Worm (Caenorhabditis elegans) whole organism, young adult: ENCODE measurements around the gene W03G1.5.

ENCODE experiments used
- D2030.7 ChIP-seq: fragments of 200-800 bp; sonication (Bioruptor generic); IDR thresholded peaks from 2 replicates; pipeline ENCODE4 v1.3.6; 2022; ENCODE audit warnings: missing genetic modification reagents, missing genetic modification characterization, missing compliant biosample characterization
- F23B12.7 ChIP-seq: sonication (generic microtip); optimal IDR thresholded peaks from 2 replicates; lab custom pipeline; 2017; ENCODE audit warnings: missing genetic modification characterization, mild to moderate bottlenecking, missing compliant biosample characterization, antibody characterized with exemption, moderate library complexity; ENCODE audit not compliant: insufficient read depth
- F33H1.4 ChIP-seq: fragments of 200-800 bp; sonication (Bioruptor generic); IDR thresholded peaks from 2 replicates; pipeline ENCODE4 v1.3.6; 2022; ENCODE audit warnings: missing genetic modification reagents, missing genetic modification characterization, missing compliant biosample characterization
- F49E8.2 ChIP-seq: sonication (generic microtip); optimal IDR thresholded peaks from 3 replicates; lab custom pipeline; 2017; ENCODE audit warnings: missing genetic modification characterization, mild to moderate bottlenecking, missing compliant biosample characterization, antibody characterized with exemption, moderate library complexity; ENCODE audit not compliant: insufficient read depth
- F52B5.7 ChIP-seq: sonication (generic microtip); optimal IDR thresholded peaks from 2 replicates; lab custom pipeline; 2016; ENCODE audit warnings: mild to moderate bottlenecking, missing genetic modification characterization, missing compliant biosample characterization
- F55B11.4 ChIP-seq: sonication (generic microtip); optimal IDR thresholded peaks from 2 replicates; lab custom pipeline; 2016; ENCODE audit warnings: missing compliant biosample characterization, missing genetic modification characterization, borderline replicate concordance; ENCODE audit not compliant: insufficient read depth
- K12H6.12 ChIP-seq: fragments of 200-800 bp; sonication (Bioruptor generic); optimal IDR thresholded peaks from 2 replicates; lab custom pipeline; 2018; ENCODE audit warnings: mild to moderate bottlenecking, missing genetic modification characterization, missing compliant biosample characterization
- T07F8.4 ChIP-seq: sonication (generic microtip); optimal IDR thresholded peaks from 2 replicates; lab custom pipeline; 2016; ENCODE audit warnings: mild to moderate bottlenecking, missing genetic modification characterization, moderate library complexity, missing compliant biosample characterization
- Y56A3A.18 ChIP-seq: fragments of 200-800 bp; sonication (Bioruptor generic); IDR thresholded peaks from 2 replicates; pipeline ENCODE4 v1.3.6; 2022; ENCODE audit warnings: missing genetic modification reagents, missing genetic modification characterization, missing compliant biosample characterization
- ZK185.1 ChIP-seq: sonication (generic microtip); optimal IDR thresholded peaks from 2 replicates; lab custom pipeline; 2016; ENCODE audit warnings: mild to moderate bottlenecking, missing genetic modification characterization, missing compliant biosample characterization; ENCODE audit not compliant: poor library complexity, severe bottlenecking
- attf-6 ChIP-seq: fragments of 200-800 bp; sonication (Bioruptor generic); IDR thresholded peaks from 2 replicates; pipeline ENCODE4 v1.3.6; 2022; ENCODE audit warnings: missing genetic modification reagents, missing genetic modification characterization, missing compliant biosample characterization
- bed-1 ChIP-seq: fragments of 200-800 bp; sonication (Bioruptor generic); IDR thresholded peaks from 2 replicates; pipeline ENCODE4 v1.3.6; 2022; ENCODE audit warnings: missing genetic modification reagents, missing genetic modification characterization, missing compliant biosample characterization
- cebp-1 ChIP-seq, 2 experiments: fragments of 200-800 bp in 1 of 2; sonication (Bioruptor generic) in 1 of 2; sonication (generic microtip) in 1 of 2; IDR thresholded peaks in 1 of 2; optimal IDR thresholded peaks in 1 of 2; 2 replicates each; pipeline versions ENCODE4 v1.3.6 to Lab custom; 2017 to 2022; ENCODE audit warnings: missing compliant biosample characterization in 2 of 2, missing genetic modification characterization in 2 of 2, mild to moderate bottlenecking in 1 of 2, missing genetic modification reagents in 1 of 2, moderate library complexity in 1 of 2
- ceh-100 ChIP-seq: fragments of 200-800 bp; sonication (Bioruptor generic); IDR thresholded peaks from 2 replicates; pipeline ENCODE4 v1.3.6; 2022; ENCODE audit warnings: missing genetic modification reagents, missing genetic modification characterization, missing compliant biosample characterization
- dox-1 ChIP-seq: fragments of 200-800 bp; sonication (Bioruptor generic); IDR thresholded peaks from 2 replicates; pipeline ENCODE4 v1.3.6; 2022; ENCODE audit warnings: missing genetic modification reagents, missing genetic modification characterization, missing compliant biosample characterization
- dpl-1 ChIP-seq: fragments of 150-350 bp; optimal IDR thresholded peaks from 2 replicates; lab custom pipeline; 2014; ENCODE audit warnings: missing biosample characterization, missing genetic modification reagents, missing genetic modification characterization
- fkh-3 ChIP-seq: sonication (generic microtip); optimal IDR thresholded peaks from 2 replicates; lab custom pipeline; 2016; ENCODE audit warnings: mild to moderate bottlenecking, missing genetic modification characterization, missing compliant biosample characterization
- gei-17 ChIP-seq: fragments of 200-800 bp; sonication (Bioruptor generic); optimal IDR thresholded peaks from 2 replicates; lab custom pipeline; 2018; ENCODE audit warnings: mild to moderate bottlenecking, missing genetic modification characterization, missing compliant biosample characterization
- hlh-12 ChIP-seq: sonication (generic microtip); optimal IDR thresholded peaks from 2 replicates; lab custom pipeline; 2016; ENCODE audit warnings: missing genetic modification characterization, missing compliant biosample characterization
- hlh-26 ChIP-seq: fragments of 200-800 bp; sonication (Bioruptor generic); conservative IDR thresholded peaks from 2 replicates; pipeline ENCODE4 v1.3.6; 2022; ENCODE audit warnings: missing genetic modification reagents, missing genetic modification characterization, missing compliant biosample characterization
- hmg-1.2 ChIP-seq: fragments of 200-800 bp; sonication (Bioruptor generic); IDR thresholded peaks from 2 replicates; pipeline ENCODE4 v1.3.6; 2022; ENCODE audit warnings: missing genetic modification reagents, missing genetic modification characterization, missing compliant biosample characterization
- hrde-1 ChIP-seq: sonication (generic microtip); optimal IDR thresholded peaks from 2 replicates; lab custom pipeline; 2016; ENCODE audit warnings: missing genetic modification characterization, mild to moderate bottlenecking, missing compliant biosample characterization, moderate library complexity, missing genotype, missing genetic modification reagents, borderline replicate concordance
- let-526 ChIP-seq: fragments of 200-800 bp; sonication (Bioruptor generic); IDR thresholded peaks from 2 replicates; pipeline ENCODE4 v1.3.6; 2022; ENCODE audit warnings: missing genetic modification reagents, missing genetic modification characterization, missing compliant biosample characterization
- lin-26 ChIP-seq: fragments of 200-800 bp; sonication (Bioruptor generic); IDR thresholded peaks from 2 replicates; pipeline ENCODE4 v1.3.6; 2022; ENCODE audit warnings: missing genetic modification reagents, missing genetic modification characterization, missing compliant biosample characterization
- lin-40 ChIP-seq: sonication (generic microtip); optimal IDR thresholded peaks from 2 replicates; lab custom pipeline; 2016; ENCODE audit warnings: missing genetic modification characterization, mild to moderate bottlenecking, missing compliant biosample characterization, missing genotype, missing genetic modification reagents
- lsl-1 ChIP-seq: fragments of 200-800 bp; sonication (Bioruptor generic); optimal IDR thresholded peaks from 2 replicates; lab custom pipeline; 2018; ENCODE audit warnings: mild to moderate bottlenecking, missing genetic modification characterization, moderate library complexity, missing compliant biosample characterization
- nhr-80 ChIP-seq: sonication (generic microtip); optimal IDR thresholded peaks from 2 replicates; lab custom pipeline; 2016; ENCODE audit warnings: missing genetic modification characterization, missing compliant biosample characterization
- rec-8 ChIP-seq, 2 experiments: sonication (generic microtip); optimal IDR thresholded peaks; 2 replicates each; lab custom pipeline; 2016; ENCODE audit warnings: mild to moderate bottlenecking in 2 of 2, missing genetic modification characterization in 2 of 2, missing genetic modification reagents in 2 of 2, missing genotype in 2 of 2, missing biosample characterization in 1 of 2, missing compliant biosample characterization in 1 of 2, moderate library complexity in 1 of 2
- sea-2 ChIP-seq: fragments of 200-800 bp; sonication (Bioruptor generic); IDR thresholded peaks from 2 replicates; pipeline ENCODE4 v1.3.6; 2022; ENCODE audit warnings: missing genetic modification characterization, missing compliant biosample characterization
- snpc-1.1 ChIP-seq: sonication (generic microtip); optimal IDR thresholded peaks from 2 replicates; lab custom pipeline; 2017; ENCODE audit warnings: missing genetic modification characterization, mild to moderate bottlenecking, missing compliant biosample characterization, antibody characterized with exemption, moderate library complexity, missing genotype, missing genetic modification reagents; ENCODE audit not compliant: insufficient read depth
- snpc-3.4 ChIP-seq: sonication (generic microtip); optimal IDR thresholded peaks from 2 replicates; lab custom pipeline; 2017; ENCODE audit warnings: missing genetic modification characterization, mild to moderate bottlenecking, missing compliant biosample characterization, antibody characterized with exemption, moderate library complexity, missing genotype, missing genetic modification reagents
- snpc-4 ChIP-seq, 5 experiments: fragments of 150-350 bp in 1 of 5; sonication (generic microtip) in 4 of 5; optimal IDR thresholded peaks; 2 replicates each; lab custom pipeline; 2014 to 2018; ENCODE audit warnings: missing genetic modification characterization in 5 of 5, missing biosample characterization in 3 of 5, antibody characterized with exemption in 2 of 5, mild to moderate bottlenecking in 2 of 5, missing compliant biosample characterization in 2 of 5, missing genotype in 2 of 5, moderate library complexity in 2 of 5, missing genetic modification reagents in 1 of 5
- sptf-2 ChIP-seq: fragments of 200-800 bp; sonication (Bioruptor generic); optimal IDR thresholded peaks from 2 replicates; lab custom pipeline; 2018; ENCODE audit warnings: mild to moderate bottlenecking, missing genetic modification characterization, missing compliant biosample characterization
- tbp1 ChIP-seq: fragments of 200-800 bp; sonication (Bioruptor generic); optimal IDR thresholded peaks from 2 replicates; lab custom pipeline; 2018; ENCODE audit warnings: mild to moderate bottlenecking, missing genetic modification characterization, missing compliant biosample characterization
- unc-130 ChIP-seq: sonication (generic microtip); optimal IDR thresholded peaks from 2 replicates; lab custom pipeline; 2016; ENCODE audit warnings: missing genetic modification reagents, missing genetic modification characterization, missing compliant biosample characterization
- unc-62 ChIP-seq: fragments of 150-350 bp; optimal IDR thresholded peaks from 2 replicates; lab custom pipeline; 2014; ENCODE audit warnings: missing biosample characterization, missing genetic modification reagents, missing genetic modification characterization
- zfh-2 ChIP-seq: fragments of 200-800 bp; sonication (Bioruptor generic); conservative IDR thresholded peaks from 2 replicates; pipeline ENCODE4 v1.3.6; 2022; ENCODE audit warnings: missing genetic modification reagents, missing genetic modification characterization, missing compliant biosample characterization
- ztf-18 ChIP-seq: sonication (generic microtip); optimal IDR thresholded peaks from 2 replicates; lab custom pipeline; 2016; ENCODE audit warnings: missing genotype, mild to moderate bottlenecking, missing genetic modification characterization, missing compliant biosample characterization

The W03G1.5 gene

DNA sequence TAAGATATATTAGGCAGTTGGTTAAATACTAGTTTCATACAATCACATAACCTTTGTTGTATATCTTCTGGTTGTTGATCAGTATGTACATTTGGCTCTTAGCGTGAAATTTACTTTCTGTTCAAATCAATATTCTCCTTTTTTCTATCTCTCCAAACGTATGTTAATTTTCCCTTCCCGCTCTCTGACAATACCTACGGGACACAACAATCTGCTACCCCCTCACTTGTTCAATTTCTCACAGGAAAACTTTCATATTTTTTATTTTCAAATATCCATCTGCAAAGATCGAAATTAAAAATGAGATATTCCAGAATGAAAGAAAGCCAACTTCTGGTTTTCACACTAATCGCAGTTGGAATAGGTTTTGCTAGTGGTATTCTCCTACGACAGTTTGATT lies 25.6 kb upstream of the W03G1.5 start, which contains the start of gene glt-7:
glt-7 (plus strand) TSS at position 301 of the 400 bp plus-strand sequence.
- TF ChIP-seq snpc-3.4 (tag; lab: Kevin White, UChicago) (no peak), lin-26 (GFP tag; lab: Robert Waterston, UW) (no peak), gei-17 (GFP tag; lab: Kevin White, UChicago) (no peak), lin-40 (no peak), hlh-12 (tag; lab: Kevin White, UChicago) (no peak), hlh-26 (GFP tag; lab: Robert Waterston, UW) (no peak), bed-1 (GFP tag; lab: Robert Waterston, UW) (no peak), F49E8.2 (no peak), F55B11.4 (no peak), hrde-1 (no peak), lsl-1 (GFP tag; lab: Kevin White, UChicago) (no peak), attf-6 (GFP tag; lab: Robert Waterston, UW) (no peak)

DNA sequence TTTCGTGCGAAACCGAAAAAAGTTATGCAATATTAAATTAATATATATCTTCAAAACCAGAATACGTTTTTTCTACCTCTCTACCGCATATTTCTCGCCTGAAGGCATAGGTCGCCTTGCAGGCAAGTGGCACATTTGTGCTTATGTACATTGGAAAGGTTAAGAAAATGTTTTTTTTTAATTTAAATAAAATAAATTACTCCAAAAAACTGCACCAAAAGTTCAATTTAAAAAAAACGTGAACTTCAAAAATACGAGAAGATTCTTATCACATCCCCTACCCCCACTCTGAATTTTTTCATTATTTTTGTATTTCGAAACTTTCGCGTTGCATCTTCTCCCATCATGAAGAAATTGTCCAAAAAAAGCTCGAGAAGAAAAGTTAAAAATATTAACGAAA lies 18.1 kb upstream of the W03G1.5 start, which contains the start of gene W03G1.2:
W03G1.2 (plus strand) TSS at position 301 of the 400 bp plus-strand sequence.
- TF ChIP-seq cebp-1 (GFP tag; IDR thresholded peaks at IDR 0.05; lab: Robert Waterston, UW) (no peak), cebp-1 (tag; optimal IDR thresholded peaks at IDR 0.05; lab: Kevin White, UChicago) (no peak), fkh-3 (tag; lab: Kevin White, UChicago) (no peak), ztf-18 (tag; lab: Kevin White, UChicago) (no peak), sptf-2 (GFP tag; lab: Kevin White, UChicago) (no peak), let-526 (GFP tag; lab: Robert Waterston, UW) (no peak), nhr-80 (tag; lab: Kevin White, UChicago) (no peak), hlh-12 (tag; lab: Kevin White, UChicago) (no peak), T07F8.4 (no peak)

DNA sequence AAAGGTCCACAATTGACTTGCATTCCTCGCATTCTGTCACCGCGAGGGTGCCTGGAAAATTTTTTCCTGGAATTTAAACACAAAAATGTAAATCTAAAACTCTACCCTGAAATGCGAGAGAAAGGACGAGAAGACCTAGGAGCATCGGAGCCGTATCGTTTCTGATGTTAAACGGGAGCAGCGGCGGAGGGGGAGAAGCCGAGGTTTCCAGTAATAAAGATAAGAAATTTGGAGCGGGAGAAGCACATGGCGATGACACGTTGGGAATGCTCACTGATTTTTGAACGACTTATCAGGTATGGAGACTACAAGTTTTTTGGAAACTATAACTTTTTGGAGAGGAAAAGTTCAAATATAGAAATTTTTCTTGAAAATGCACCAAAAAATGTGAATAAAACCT lies 17.3 kb upstream of the W03G1.5 start, which contains the start of gene asm-3:
asm-3 (minus strand) TSS at position 215 of the 400 bp plus-strand sequence.
- TF ChIP-seq ZK185.1 (tag; lab: Kevin White, UChicago), result no peak
- TF ChIP-seq snpc-4 (GFP tag; optimal IDR thresholded peaks at IDR 0.05; lab: Kevin White, UChicago), result no peak
- no peak for TF ChIP-seq snpc-4 (tag; optimal IDR thresholded peaks at IDR 0.05; lab: Kevin White, UChicago)
- TF ChIP-seq F23B12.7 (tag; lab: Kevin White, UChicago), result no peak
- peak; percentile 89 for TF ChIP-seq nhr-80 (tag; lab: Kevin White, UChicago)
- TF ChIP-seq unc-130 (GFP tag; lab: Kevin White, UChicago), result no peak
- no peak for TF ChIP-seq unc-62 (GFP tag; lab: Kevin White, UChicago)

DNA sequence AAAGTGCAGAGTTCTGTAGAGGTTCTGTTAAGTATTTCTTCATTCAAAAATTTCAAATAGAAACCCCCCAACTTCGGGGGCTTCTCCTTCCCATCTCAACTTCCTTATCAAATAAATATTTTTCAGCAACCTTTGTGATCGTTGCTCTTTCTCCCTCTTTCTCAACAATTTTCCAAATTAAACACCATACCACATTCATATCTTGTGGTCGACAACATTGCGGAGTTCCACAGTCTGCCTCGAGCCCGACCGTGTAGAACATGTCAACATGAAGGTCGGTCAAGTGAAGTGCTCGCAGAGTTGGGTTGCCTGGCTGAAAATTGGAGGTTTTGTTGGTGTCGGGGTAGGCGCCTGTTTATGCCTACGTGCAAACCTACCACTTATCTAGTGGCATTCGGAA lies 16.3 kb upstream of the W03G1.5 start:
- peak; percentile 63 for TF ChIP-seq nhr-80 (tag; lab: Kevin White, UChicago)
- no peak for TF ChIP-seq Y56A3A.18
- TF ChIP-seq zfh-2 (GFP tag; lab: Robert Waterston, UW), result no peak
- TF ChIP-seq snpc-1.1 (tag; lab: Kevin White, UChicago), result no peak
- TF ChIP-seq ztf-18 (tag; lab: Kevin White, UChicago), result no peak

DNA sequence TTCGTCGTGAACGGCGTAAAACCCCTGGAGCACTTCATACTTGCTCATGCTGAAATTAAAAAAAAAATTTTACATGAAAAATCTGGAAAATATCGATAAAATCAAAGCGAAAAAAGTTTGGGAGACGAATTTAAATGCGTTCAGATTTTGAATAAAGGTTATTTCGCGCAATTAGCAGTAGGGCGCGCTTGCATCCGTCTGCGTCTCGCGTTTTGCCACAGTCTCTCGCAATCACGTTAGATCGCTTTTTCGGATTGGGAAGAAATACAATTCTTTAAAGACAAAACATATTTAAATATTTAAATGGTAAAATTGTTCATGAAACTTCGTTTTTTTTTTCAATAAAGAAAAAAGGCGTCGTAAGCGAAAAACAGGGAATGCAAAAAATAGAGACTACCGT lies 13.1 kb upstream of the W03G1.5 start, which contains the start of gene pig-1:
pig-1 (minus strand) TSS at position 49 of the 400 bp plus-strand sequence.
- TF ChIP-seq lin-26 (GFP tag; lab: Robert Waterston, UW) (no peak), ZK185.1 (tag; lab: Kevin White, UChicago) (no peak), dox-1 (GFP tag; lab: Robert Waterston, UW) (0 out of 2 replicates have a peak, but pooled peaks have one; percentile 44), rec-8 (tag; optimal IDR thresholded peaks at IDR 0.05; lab: Kevin White, UChicago) (no peak), F33H1.4 (peak; percentile 39; the same call in 1 of the 2 replicates), unc-130 (GFP tag; lab: Kevin White, UChicago) (no peak), F52B5.7 (tag; lab: Kevin White, UChicago) (no peak), lin-40 (no peak), sea-2 (GFP tag; lab: Robert Waterston, UW) (no peak), dpl-1 (GFP tag; lab: Kevin White, UChicago) (peak; percentile 55), ceh-100 (no peak), D2030.7 (GFP tag; lab: Robert Waterston, UW) (peak; percentile 67), tbp1 (GFP tag; lab: Kevin White, UChicago) (peak; percentile 37), hmg-1.2 (GFP tag; lab: Robert Waterston, UW) (peak; percentile 99), F55B11.4 (no peak), F23B12.7 (tag; lab: Kevin White, UChicago) (no peak), K12H6.12 (no peak)
